Fruit fly (Drosophila melanogaster) S2 (cell line): ENCODE data around the gene Rab3-GEF.

Source experiments
- CG8478 ChIP-seq: fragments of >200 bp; optimal IDR thresholded peaks from 2 replicates; lab custom pipeline; 2018
- CTCF ChIP-seq, 2 experiments: fragments of >200 bp; optimal IDR thresholded peaks; 2 replicates each; lab custom pipeline; 2018

- no peak for TF ChIP-seq CG8478
- TF ChIP-seq CTCF (optimal IDR thresholded peaks at IDR 0.05; lab: Kevin White, UChicago), result no peak
Measured at dm6 chrX:15147069-15147468, 57.6 kb downstream of the Rab3-GEF start.
